Worm (Caenorhabditis elegans): Measurements from ENCODE around the gene T16G1.5.

DNA sequence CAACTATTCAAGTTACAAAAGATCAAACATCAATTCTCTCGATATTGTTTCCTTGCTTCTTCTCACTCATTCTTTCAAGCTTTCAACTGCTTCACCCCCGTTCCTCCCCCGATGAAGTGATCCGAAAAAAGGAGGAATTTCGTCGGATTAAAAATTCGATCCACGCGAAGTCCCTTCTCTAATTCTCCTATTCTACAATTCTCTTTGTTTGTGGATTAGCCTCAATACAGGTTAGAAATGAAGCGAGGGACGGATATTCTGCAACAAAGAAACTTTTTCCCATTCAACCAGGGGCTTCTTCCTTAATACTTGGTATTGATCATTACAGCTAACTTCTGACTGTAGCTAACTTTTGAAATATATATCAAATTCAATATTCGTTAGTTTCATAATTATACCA lies 5.4 kb upstream of the T16G1.5 start, which contains the start of gene grl-2:
- TF ChIP-seq ama-1 (optimal IDR thresholded peaks at IDR 0.05) (no peak), flt-1 (GFP tag; IDR thresholded peaks at IDR 0.05) (no peak), tra-4 (tag; optimal IDR thresholded peaks at IDR 0.05) (no peak), hmg-4 (GFP tag; optimal IDR thresholded peaks at IDR 0.05) (no peak), ets-7 (tag; optimal IDR thresholded peaks at IDR 0.05) (no peak), pes-1 (GFP tag; IDR thresholded peaks at IDR 0.05) (no peak), ceh-13 (GFP tag; optimal IDR thresholded peaks at IDR 0.05) (no peak), B0310.2 (tag; optimal IDR thresholded peaks at IDR 0.05) (no peak), scrt-1 (GFP tag; IDR thresholded peaks at IDR 0.05) (no peak), ceh-36 (tag; optimal IDR thresholded peaks at IDR 0.05) (no peak), hmbx-1 (tag; optimal IDR thresholded peaks at IDR 0.05) (no peak), tbx-37 (GFP tag; conservative IDR thresholded peaks at IDR 0.05) (no peak)
